Fruit fly (Drosophila melanogaster) whole organism, pupa: ENCODE measurements around the gene Cdc7.
A peak's percentile ranks its signal among the peaks of the same experiment; 100 is the strongest.

ENCODE experiments used
- EcR ChIP-seq: fragments of 200-800 bp; sonication (Bioruptor generic); optimal IDR thresholded peaks from 3 replicates; lab custom pipeline; 2019; ENCODE audit warnings: missing biosample characterization, missing genetic modification characterization, mild to moderate bottlenecking, moderate library complexity, missing genetic modification reagents
- Ets98B ChIP-seq: fragments of 200-800 bp; sonication (Bioruptor generic); IDR thresholded peaks from 2 replicates; pipeline ENCODE4 v1.3.6; 2022; ENCODE audit warnings: missing biosample characterization, missing genetic modification characterization
- Pif1A ChIP-seq: fragments of 200-800 bp; sonication (Bioruptor generic); optimal IDR thresholded peaks from 3 replicates; lab custom pipeline; 2016; ENCODE audit warnings: missing biosample characterization, missing genetic modification characterization

Cdc7 gene

dm6 chrX:6708580-6709199 is 54.3 kb downstream of the Cdc7 start:
- TF ChIP-seq Pif1A (GFP tag; lab: Kevin White, UChicago) = peak; percentile 11
- peak; percentile 31 for TF ChIP-seq EcR
- TF ChIP-seq Ets98B (GFP tag; lab: Robert Waterston, UW) = no peak
